Worm (Caenorhabditis elegans): ENCODE results near the gene C04A11.2.

DNA sequence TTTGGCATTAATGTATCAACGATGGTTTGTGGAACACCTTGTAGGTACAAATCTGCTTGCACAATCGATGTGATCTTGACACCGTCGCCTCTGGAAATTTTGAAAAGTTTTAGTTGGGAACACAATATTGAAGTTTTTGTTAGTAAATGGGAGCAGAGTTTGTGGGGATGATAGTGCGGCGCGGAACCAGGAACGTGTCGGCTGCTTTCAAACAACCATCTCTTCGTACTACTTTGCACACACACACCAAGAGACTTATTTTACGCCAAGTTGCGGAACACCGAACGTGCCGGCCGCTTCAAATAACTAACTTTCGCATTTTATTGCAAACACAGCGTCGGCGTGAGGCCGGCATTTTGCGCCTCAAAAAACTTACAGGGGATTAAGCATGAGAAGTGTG lies 40.4 kb upstream of the C04A11.2 start:
- no peak for TF ChIP-seq W03F9.2 (tag; optimal IDR thresholded peaks at IDR 0.05)
- TF ChIP-seq dao-5 (tag; optimal IDR thresholded peaks at IDR 0.05), result no peak
